Worm (Caenorhabditis elegans) whole organism, L4 larva: ENCODE measurements around the gene F21H7.3.

ENCODE experiments used
- ZK546.5 ChIP-seq, 2 experiments: sonication (generic microtip); optimal IDR thresholded peaks; 2 replicates each; lab custom pipeline; 2017; ENCODE audit warnings: missing biosample characterization in 2 of 2, missing genetic modification characterization in 2 of 2
- ama-1 ChIP-seq: fragments of 150-350 bp; optimal IDR thresholded peaks from 2 replicates; lab custom pipeline; 2014; ENCODE audit warnings: inconsistent platforms, mixed read lengths
- lsy-2 ChIP-seq, 2 experiments: fragments of 150-350 bp in 1 of 2; sonication (generic microtip) in 1 of 2; optimal IDR thresholded peaks; 2 replicates each; lab custom pipeline; 2014 to 2017; ENCODE audit warnings: missing biosample characterization in 2 of 2, missing genetic modification characterization in 2 of 2
- nhr-11 ChIP-seq: fragments of 150-350 bp; optimal IDR thresholded peaks from 2 replicates; lab custom pipeline; 2014; ENCODE audit warnings: missing biosample characterization, missing genetic modification characterization
- nhr-76 ChIP-seq: fragments of 150-350 bp; optimal IDR thresholded peaks from 2 replicates; lab custom pipeline; 2014; ENCODE audit warnings: missing biosample characterization, missing genetic modification characterization
- skn-1 ChIP-seq: fragments of 150-350 bp; optimal IDR thresholded peaks from 2 replicates; lab custom pipeline; 2014; ENCODE audit warnings: missing biosample characterization, missing genetic modification characterization
- unc-130 ChIP-seq: sonication (generic microtip); optimal IDR thresholded peaks from 2 replicates; lab custom pipeline; 2016; ENCODE audit warnings: missing genetic modification reagents, missing genetic modification characterization, missing compliant biosample characterization

- TF ChIP-seq nhr-76 (tag; lab: Kevin White, UChicago) (no peak), unc-130 (GFP tag; lab: Kevin White, UChicago) (no peak), skn-1 (tag; lab: Kevin White, UChicago) (no peak), nhr-11 (tag; lab: Kevin White, UChicago) (no peak), ama-1 (no peak), ZK546.5 (tag; optimal IDR thresholded peaks at IDR 0.05; lab: Kevin White, UChicago) (no peak), lsy-2 (tag; optimal IDR thresholded peaks at IDR 0.05; lab: Kevin White, UChicago) (no peak)
Measured at ce11 chrV:16195379-16195778, 39.7 kb downstream of the F21H7.3 start, which contains the start of gene rabr-3.
